Fruit fly (Drosophila melanogaster): Measurements from ENCODE around the gene Nmdmc.

The Nmdmc gene

dm6 chr3R:9046954-9047353 is 3.4 kb downstream of the Nmdmc start:
- TF ChIP-seq Hnf4 (GFP tag; optimal IDR thresholded peaks at IDR 0.05): no peak
- TF ChIP-seq Dfd (GFP tag; optimal IDR thresholded peaks at IDR 0.05): no peak
- TF ChIP-seq lola (GFP tag; optimal IDR thresholded peaks at IDR 0.05): no peak
- TF ChIP-seq CG32264 (GFP tag; optimal IDR thresholded peaks at IDR 0.05): no peak
- TF ChIP-seq Rel (GFP tag; optimal IDR thresholded peaks at IDR 0.05): no peak
- TF ChIP-seq Rel (tag; optimal IDR thresholded peaks at IDR 0.05): no peak
- no peak for TF ChIP-seq Vsx2 (GFP tag; optimal IDR thresholded peaks at IDR 0.05; ENCODE audit: partially characterized antibody)

dm6 chr3R:9045733-9046132 is 4.6 kb downstream of the Nmdmc start:
- no peak for TF ChIP-seq Sp1 (GFP tag; optimal IDR thresholded peaks at IDR 0.05)

dm6 chr3R:9043610-9044009 is 6.7 kb downstream of the Nmdmc start:
- TF ChIP-seq psq (GFP tag; optimal IDR thresholded peaks at IDR 0.05): no peak
- TF ChIP-seq jim (GFP tag; optimal IDR thresholded peaks at IDR 0.05): no peak
- TF ChIP-seq h (GFP tag; optimal IDR thresholded peaks at IDR 0.05): peak; percentile 52

dm6 chr3R:9039448-9039847 is 10.9 kb downstream of the Nmdmc start, which contains the start of gene neur:
neur (minus strand) TSS chr3R:9039471.
- TF ChIP-seq OdsH (GFP tag; optimal IDR thresholded peaks at IDR 0.05): no peak
- no peak for TF ChIP-seq Hr78 (GFP tag; optimal IDR thresholded peaks at IDR 0.05)
- peak; percentile 10 for TF ChIP-seq CG9705 (GFP tag; optimal IDR thresholded peaks at IDR 0.05)
- peak; percentile 34 for TF ChIP-seq rgr (GFP tag; optimal IDR thresholded peaks at IDR 0.05)
- no peak for TF ChIP-seq Jra (GFP tag; optimal IDR thresholded peaks at IDR 0.05)
- TF ChIP-seq N (GFP tag; optimal IDR thresholded peaks at IDR 0.05): no peak
- TF ChIP-seq CrebA (GFP tag; optimal IDR thresholded peaks at IDR 0.05; ENCODE audit: borderline replicate concordance): no peak
- peak; percentile 9 for TF ChIP-seq psq (GFP tag; optimal IDR thresholded peaks at IDR 0.05)
- no peak for TF ChIP-seq Abd-B (GFP tag; optimal IDR thresholded peaks at IDR 0.05)
- no peak for TF ChIP-seq br (GFP tag; optimal IDR thresholded peaks at IDR 0.05)
- TF ChIP-seq Rel (GFP tag; optimal IDR thresholded peaks at IDR 0.05): no peak
- TF ChIP-seq Rel (tag; optimal IDR thresholded peaks at IDR 0.05): no peak
- no peak for TF ChIP-seq Mio (GFP tag; optimal IDR thresholded peaks at IDR 0.05)
- no peak for TF ChIP-seq fru (GFP tag; optimal IDR thresholded peaks at IDR 0.05)
- no peak for TF ChIP-seq sv (GFP tag; optimal IDR thresholded peaks at IDR 0.05)
- TF ChIP-seq dsf (GFP tag; optimal IDR thresholded peaks at IDR 0.05; ENCODE audit: borderline replicate concordance): no peak
- no peak for TF ChIP-seq Dif (GFP tag; optimal IDR thresholded peaks at IDR 0.05; ENCODE audit: partially characterized antibody)
- no peak for TF ChIP-seq CG32264 (GFP tag; optimal IDR thresholded peaks at IDR 0.05)
- no peak for TF ChIP-seq GATAd (GFP tag; optimal IDR thresholded peaks at IDR 0.05)
- peak; percentile 44 for TF ChIP-seq woc (GFP tag; optimal IDR thresholded peaks at IDR 0.05)
- TF ChIP-seq Vsx2 (GFP tag; optimal IDR thresholded peaks at IDR 0.05; ENCODE audit: partially characterized antibody): no peak
- no peak for TF ChIP-seq sage (GFP tag; optimal IDR thresholded peaks at IDR 0.05)
- no peak for TF ChIP-seq usp (GFP tag; optimal IDR thresholded peaks at IDR 0.05)
- no peak for TF ChIP-seq Hnf4 (GFP tag; optimal IDR thresholded peaks at IDR 0.05)
- no peak for TF ChIP-seq dmrt93B (GFP tag; optimal IDR thresholded peaks at IDR 0.05)
- TF ChIP-seq jim (GFP tag; optimal IDR thresholded peaks at IDR 0.05): no peak
- no peak for TF ChIP-seq ey (GFP tag; optimal IDR thresholded peaks at IDR 0.05)
- no peak for TF ChIP-seq dl (GFP tag; optimal IDR thresholded peaks at IDR 0.05; ENCODE audit: insufficient read depth in 1 of 2, partially characterized antibody in 2 of 2)
- TF ChIP-seq Hr83 (GFP tag; optimal IDR thresholded peaks at IDR 0.05; ENCODE audit: poor library complexity, severe bottlenecking): no peak
- TF ChIP-seq lola (GFP tag; optimal IDR thresholded peaks at IDR 0.05): no peak
- peak; percentile 36 for TF ChIP-seq HLH106 (tag; optimal IDR thresholded peaks at IDR 0.05)
- TF ChIP-seq tai (GFP tag; optimal IDR thresholded peaks at IDR 0.05): no peak
- no peak for TF ChIP-seq Myc (optimal IDR thresholded peaks at IDR 0.05)
- no peak for TF ChIP-seq brk (GFP tag; optimal IDR thresholded peaks at IDR 0.05)
- TF ChIP-seq foxo (GFP tag; optimal IDR thresholded peaks at IDR 0.05): no peak
- no peak for TF ChIP-seq Dfd (GFP tag; optimal IDR thresholded peaks at IDR 0.05)
- peak; percentile 25 for TF ChIP-seq Sp1 (GFP tag; optimal IDR thresholded peaks at IDR 0.05)
- no peak for TF ChIP-seq pan (optimal IDR thresholded peaks at IDR 0.05)
- peak; percentile 38 for TF ChIP-seq h (GFP tag; optimal IDR thresholded peaks at IDR 0.05)

Data from whole organism, wandering third instar larva.